Worm (Caenorhabditis elegans): ENCODE measurements around the gene T26H5.14.

The T26H5.14 gene

DNA sequence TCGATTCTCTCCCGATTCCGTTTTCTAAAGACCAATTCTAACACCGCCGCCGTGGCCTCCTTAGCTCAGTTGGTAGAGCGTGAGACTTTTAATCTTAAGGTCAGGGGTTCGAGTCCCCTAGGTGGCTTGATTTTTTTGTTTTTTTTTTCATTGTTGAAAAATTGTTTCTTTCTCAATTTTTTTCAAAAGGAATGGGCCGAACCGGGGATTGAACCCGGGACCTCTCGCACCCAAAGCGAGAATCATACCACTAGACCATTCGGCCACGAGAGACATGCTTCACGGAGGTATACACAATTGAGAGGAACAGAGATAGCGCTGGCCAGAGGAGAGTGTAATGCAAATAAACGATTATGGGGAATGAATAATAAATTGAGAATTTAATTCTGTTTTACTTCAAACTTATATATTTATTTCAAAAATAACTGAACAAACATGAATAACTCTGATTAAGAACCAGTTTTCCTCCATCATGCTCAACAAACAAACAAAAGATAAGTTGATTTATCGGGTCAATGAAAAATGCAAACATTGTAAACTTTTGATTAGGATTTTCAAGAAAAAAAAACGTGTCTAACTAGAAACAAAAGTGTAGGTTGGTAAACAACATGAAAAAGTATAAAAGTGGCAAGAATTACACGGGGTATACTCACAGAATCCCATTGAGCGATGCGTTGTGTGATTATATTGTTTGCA is 16.2 kb downstream of the T26H5.14 start, which contains the start of gene pqn-71:
Gene pqn-71, plus strand, starts transcription at position 646 of the 696 bp plus-strand sequence.
- TF ChIP-seq cebp-2 (GFP tag; IDR thresholded peaks at IDR 0.05) (peak; percentile 92), let-526 (GFP tag; IDR thresholded peaks at IDR 0.05) (peak; percentile 89), ekl-4 (GFP tag; IDR thresholded peaks at IDR 0.05) (peak; percentile 89), tbx-9 (tag; optimal IDR thresholded peaks at IDR 0.05; ENCODE audit: borderline replicate concordance) (peak; percentile 79), mcd-1 (GFP tag; IDR thresholded peaks at IDR 0.05) (peak; percentile 86), lin-35 (GFP tag; optimal IDR thresholded peaks at IDR 0.05) (peak in 1 of 3 experiments; percentile 91), ama-1 (optimal IDR thresholded peaks at IDR 0.05) (no peak), ama-1 (GFP tag; optimal IDR thresholded peaks at IDR 0.05) (peak; percentile 89 to 90), efl-1 (GFP tag; optimal IDR thresholded peaks at IDR 0.05) (peak; percentile 38), Y53G8AR.9 (GFP tag; conservative IDR thresholded peaks at IDR 0.05) (peak; percentile 83), him-1 (tag; optimal IDR thresholded peaks at IDR 0.05) (peak; percentile 99), tlf-1 (GFP tag; optimal IDR thresholded peaks at IDR 0.05) (peak; percentile 85), dpff-1 (tag; optimal IDR thresholded peaks at IDR 0.05) (peak; percentile 54), nhr-120 (GFP tag; IDR thresholded peaks at IDR 0.05) (peak; percentile 88; the same call in 1 of the 2 replicates), bed-2 (GFP tag; IDR thresholded peaks at IDR 0.05) (0 out of 2 replicates have a peak, but pooled peaks have one; percentile 54), Y53F4B.3 (GFP tag; IDR thresholded peaks at IDR 0.05) (peak; percentile 80; the same call in 1 of the 2 replicates), nhr-179 (tag; optimal IDR thresholded peaks at IDR 0.05) (peak; percentile 31), attf-3 (GFP tag; conservative IDR thresholded peaks at IDR 0.05) (peak; percentile 73), chd-7 (tag; optimal IDR thresholded peaks at IDR 0.05) (peak; percentile 90), ztf-25 (GFP tag; IDR thresholded peaks at IDR 0.05) (peak; percentile 89; the same call in 1 of the 2 replicates), sdz-38 (tag; optimal IDR thresholded peaks at IDR 0.05) (no peak), ceh-27 (GFP tag; optimal IDR thresholded peaks at IDR 0.05) (peak; percentile 75), ceh-100 (GFP tag; IDR thresholded peaks at IDR 0.05) (peak; percentile 83), Y67H2A.10 (GFP tag; conservative IDR thresholded peaks at IDR 0.05) (0 out of 2 replicates have a peak, but pooled peaks have one; percentile 12), hmg-20 (GFP tag; IDR thresholded peaks at IDR 0.05) (peak; percentile 89), F23B12.7 (tag; optimal IDR thresholded peaks at IDR 0.05; ENCODE audit: insufficient read depth) (peak; percentile 95), hmg-1.2 (GFP tag; IDR thresholded peaks at IDR 0.05) (peak; percentile 40), mxl-1 (tag; optimal IDR thresholded peaks at IDR 0.05) (peak; percentile 93), let-607 (tag; optimal IDR thresholded peaks at IDR 0.05) (peak; percentile 75 to 81), sptf-2 (GFP tag; optimal IDR thresholded peaks at IDR 0.05) (peak; percentile 89), aptf-3 (GFP tag; IDR thresholded peaks at IDR 0.05) (peak; percentile 95), ceh-79 (tag; optimal IDR thresholded peaks at IDR 0.05) (peak; percentile 88), F10E7.11 (tag; optimal IDR thresholded peaks at IDR 0.05) (peak; percentile 47), egrh-3 (GFP tag; IDR thresholded peaks at IDR 0.05) (no peak), mel-28 (tag; optimal IDR thresholded peaks at IDR 0.05; ENCODE audit: borderline replicate concordance) (peak; percentile 38), ceh-91 (GFP tag; IDR thresholded peaks at IDR 0.05) (peak; percentile 63; the same call in 1 of the 2 replicates), lin-54 (GFP tag; optimal IDR thresholded peaks at IDR 0.05) (peak; percentile 85), madf-10 (tag; optimal IDR thresholded peaks at IDR 0.05) (peak; percentile 92), gei-17 (GFP tag; optimal IDR thresholded peaks at IDR 0.05) (peak; percentile 84), lin-40 (tag; optimal IDR thresholded peaks at IDR 0.05) (peak; percentile 97), T07F8.4 (tag; optimal IDR thresholded peaks at IDR 0.05) (peak; percentile 93), madf-8 (GFP tag; conservative IDR thresholded peaks at IDR 0.05) (peak; percentile 69), F49E8.2 (tag; optimal IDR thresholded peaks at IDR 0.05; ENCODE audit: insufficient read depth) (peak; percentile 56), somi-1 (GFP tag; optimal IDR thresholded peaks at IDR 0.05) (peak; percentile 91), madf-3 (GFP tag; IDR thresholded peaks at IDR 0.05) (peak; percentile 85), ztf-22 (GFP tag; optimal IDR thresholded peaks at IDR 0.05) (peak; percentile 74), snpc-1.3 (tag; optimal IDR thresholded peaks at IDR 0.05; ENCODE audit: insufficient read depth) (peak; percentile 94)

Measured in whole organism, young adult.